Worm (Caenorhabditis elegans) whole organism, L2 larva: ENCODE results near the gene F53H8.3.

Experiments used
- ama-1 ChIP-seq: fragments of 150-350 bp; optimal IDR thresholded peaks from 2 replicates; lab custom pipeline; 2018; ENCODE audit warnings: inconsistent platforms
- ceh-16 ChIP-seq: fragments of 150-350 bp; optimal IDR thresholded peaks from 2 replicates; lab custom pipeline; 2014; ENCODE audit warnings: missing biosample characterization, missing genetic modification characterization
- fos-1 ChIP-seq: fragments of 150-350 bp; optimal IDR thresholded peaks from 2 replicates; lab custom pipeline; 2014; ENCODE audit warnings: missing biosample characterization, missing genetic modification characterization
- lin-13 ChIP-seq: fragments of 150-350 bp; optimal IDR thresholded peaks from 2 replicates; lab custom pipeline; 2014; ENCODE audit warnings: missing biosample characterization, missing genetic modification reagents, missing genetic modification characterization
- nhr-11 ChIP-seq: fragments of 150-350 bp; optimal IDR thresholded peaks from 2 replicates; lab custom pipeline; 2014; ENCODE audit warnings: missing biosample characterization, missing genetic modification characterization
- nhr-25 ChIP-seq: fragments of 150-350 bp; sonication (generic microtip); optimal IDR thresholded peaks from 3 replicates; lab custom pipeline; 2014; ENCODE audit warnings: missing biosample characterization, missing genetic modification characterization
- snpc-4 ChIP-seq: fragments of 150-350 bp; optimal IDR thresholded peaks from 2 replicates; lab custom pipeline; 2014; ENCODE audit warnings: missing biosample characterization, missing genetic modification characterization
- unc-62 ChIP-seq: fragments of 150-350 bp; optimal IDR thresholded peaks from 2 replicates; lab custom pipeline; 2014; ENCODE audit warnings: missing biosample characterization, missing genetic modification reagents, missing genetic modification characterization

ce11 chrX:912990-913389, 25.4 kb upstream of the F53H8.3 start, which contains the start of gene F35H12.6:
- TF ChIP-seq nhr-25 (tag; lab: Kevin White, UChicago) (no peak), lin-13 (GFP tag; lab: Kevin White, UChicago) (no peak), snpc-4 (tag; lab: Kevin White, UChicago) (no peak), unc-62 (no peak), ama-1 (lab: Kevin White, UChicago) (no peak), fos-1 (tag; lab: Kevin White, UChicago) (no peak), nhr-11 (tag; lab: Kevin White, UChicago) (no peak), ceh-16 (tag; lab: Kevin White, UChicago) (no peak)
